Fruit fly (Drosophila melanogaster): ENCODE data around the gene CG7290.

The CG7290 gene

dm6 chr3L:20247513-20248173 lies 41.8 kb upstream of the CG7290 start, which contains the start of gene rdgC (continued):
- TF ChIP-seq eve (GFP tag; optimal IDR thresholded peaks at IDR 0.05) (no peak), CG33213 (GFP tag; optimal IDR thresholded peaks at IDR 0.05) (peak; percentile 94), CG6791 (GFP tag; IDR thresholded peaks at IDR 0.05; ENCODE audit: partially characterized antibody) (no peak), ftz-f1 (GFP tag; optimal IDR thresholded peaks at IDR 0.05) (peak; percentile 77), HmgZ (tag; optimal IDR thresholded peaks at IDR 0.05) (peak; percentile 94), CG1233 (GFP tag; optimal IDR thresholded peaks at IDR 0.05) (peak; percentile 96), corto (GFP tag; optimal IDR thresholded peaks at IDR 0.05) (peak; percentile 19), ase (GFP tag; IDR thresholded peaks at IDR 0.05) (peak; percentile 96), cas (GFP tag; IDR thresholded peaks at IDR 0.05) (peak; percentile 87), wek (GFP tag; optimal IDR thresholded peaks at IDR 0.05) (peak; percentile 89), CG12299 (tag; optimal IDR thresholded peaks at IDR 0.05) (peak; percentile 93), CG15696 (tag; optimal IDR thresholded peaks at IDR 0.05) (peak; percentile 61), CG11085 (GFP tag; IDR thresholded peaks at IDR 0.05) (peak; percentile 90), ranshi (GFP tag; IDR thresholded peaks at IDR 0.05) (peak; percentile 98), Sox102F (GFP tag; optimal IDR thresholded peaks at IDR 0.05) (peak; percentile 98), Camta (GFP tag; optimal IDR thresholded peaks at IDR 0.05) (peak; percentile 95), scrt (GFP tag; optimal IDR thresholded peaks at IDR 0.05) (peak; percentile 94), CG7963 (GFP tag; IDR thresholded peaks at IDR 0.05; ENCODE audit: partially characterized antibody) (no peak), CG6765 (GFP tag; optimal IDR thresholded peaks at IDR 0.05) (peak; percentile 91), nau (GFP tag; optimal IDR thresholded peaks at IDR 0.05) (peak; percentile 95), CG6854 (GFP tag; optimal IDR thresholded peaks at IDR 0.05) (peak; percentile 94), ems (GFP tag; optimal IDR thresholded peaks at IDR 0.05) (peak; percentile 94), CG18262 (tag; optimal IDR thresholded peaks at IDR 0.05) (peak; percentile 92), CG12104 (GFP tag; optimal IDR thresholded peaks at IDR 0.05) (peak; percentile 90), CG7372 (GFP tag; IDR thresholded peaks at IDR 0.05) (peak; percentile 95), sug (tag; optimal IDR thresholded peaks at IDR 0.05) (peak; percentile 76), wdn (GFP tag; IDR thresholded peaks at IDR 0.05) (peak; percentile 92), CG9437 (GFP tag; optimal IDR thresholded peaks at IDR 0.05) (peak; percentile 85), CG18764 (GFP tag; optimal IDR thresholded peaks at IDR 0.05) (peak; percentile 95), mam (GFP tag; optimal IDR thresholded peaks at IDR 0.05) (peak; percentile 97), sc (optimal IDR thresholded peaks at IDR 0.05) (no peak), sc (GFP tag; optimal IDR thresholded peaks at IDR 0.05) (peak; percentile 83), repo (GFP tag; optimal IDR thresholded peaks at IDR 0.05) (peak; percentile 95), CG8388 (GFP tag; optimal IDR thresholded peaks at IDR 0.05) (peak; percentile 92), br (optimal IDR thresholded peaks at IDR 0.05) (no peak), sd (tag; optimal IDR thresholded peaks at IDR 0.05) (peak; percentile 80), lbe (GFP tag; optimal IDR thresholded peaks at IDR 0.05) (peak; percentile 54), MTF-1 (GFP tag; optimal IDR thresholded peaks at IDR 0.05; ENCODE audit: borderline replicate concordance) (peak; percentile 88), gsb-n (tag; optimal IDR thresholded peaks at IDR 0.05) (peak; percentile 86), CG10462 (GFP tag; optimal IDR thresholded peaks at IDR 0.05) (peak; percentile 88), cg (GFP tag; optimal IDR thresholded peaks at IDR 0.05) (no peak), CG13287 (GFP tag; IDR thresholded peaks at IDR 0.05; ENCODE audit: partially characterized antibody) (peak; percentile 25; the same call in 1 of the 2 replicates), fd102C (GFP tag; optimal IDR thresholded peaks at IDR 0.05) (peak; percentile 56), caup (GFP tag; optimal IDR thresholded peaks at IDR 0.05; ENCODE audit: severe bottlenecking) (peak; percentile 96), CG16863 (GFP tag; optimal IDR thresholded peaks at IDR 0.05) (peak; percentile 92), HLH4C (GFP tag; IDR thresholded peaks at IDR 0.05; ENCODE audit: partially characterized antibody) (no peak), ewg (GFP tag; optimal IDR thresholded peaks at IDR 0.05) (peak; percentile 96), CG10543 (GFP tag; optimal IDR thresholded peaks at IDR 0.05) (peak; percentile 77), CG10209 (GFP tag; optimal IDR thresholded peaks at IDR 0.05) (peak; percentile 93)

All from whole organism, embryonic.